Worm (Caenorhabditis elegans): Measurements from ENCODE around the gene Y32G9A.12.

Y32G9A.12 gene

ce11 chrV:1966962-1967361 lies 47.0 kb upstream of the Y32G9A.12 start:
- TF ChIP-seq pqm-1 (tag; optimal IDR thresholded peaks at IDR 0.05) (no peak), elt-2 (tag; optimal IDR thresholded peaks at IDR 0.05) (peak; percentile 9)

- no peak for TF ChIP-seq ceh-6 (GFP tag; optimal IDR thresholded peaks at IDR 0.05)
- no peak for TF ChIP-seq fkh-10 (GFP tag; optimal IDR thresholded peaks at IDR 0.05)
Measured at ce11 chrV:1964806-1965205, 44.8 kb upstream of the Y32G9A.12 start, which contains the start of gene srj-15. TSS of gene srj-15 (minus strand) at chrV:1964906.

ce11 chrV:1961453-1961852 lies 41.4 kb upstream of the Y32G9A.12 start, which contains the start of gene Y40B10B.1:
TSS of gene Y40B10B.1 (minus strand) at chrV:1961553.
- no peak for TF ChIP-seq pqm-1 (tag; optimal IDR thresholded peaks at IDR 0.05)
- TF ChIP-seq hlh-13 (GFP tag; optimal IDR thresholded peaks at IDR 0.05) = no peak
- no peak for TF ChIP-seq ttx-3 (tag; optimal IDR thresholded peaks at IDR 0.05)
- no peak for TF ChIP-seq hlh-6 (tag; optimal IDR thresholded peaks at IDR 0.05)
- TF ChIP-seq pha-2 (tag; optimal IDR thresholded peaks at IDR 0.05) = no peak
- no peak for TF ChIP-seq sox-2 (GFP tag; IDR thresholded peaks at IDR 0.05)

DNA sequence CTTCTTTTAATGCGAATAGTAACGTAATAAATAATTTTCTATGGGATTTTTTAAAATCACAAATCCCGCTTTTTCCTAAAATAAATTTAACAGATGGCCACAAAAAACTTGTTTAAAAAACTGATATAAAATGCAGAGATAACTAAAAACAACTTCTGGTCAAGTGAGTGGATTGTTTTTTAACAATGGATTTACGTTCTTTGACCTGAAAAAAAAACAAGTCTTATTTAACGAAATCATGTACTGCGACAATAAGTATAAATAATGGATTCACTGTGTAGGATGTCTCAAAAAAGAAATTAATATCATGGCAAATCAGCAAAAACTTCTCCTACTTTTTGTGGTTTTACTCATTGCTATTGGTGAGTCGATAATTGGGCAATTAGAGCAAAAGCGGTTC lies 37.1 kb upstream of the Y32G9A.12 start, which contains the start of gene fipr-25:
Gene fipr-25, plus strand, starts transcription at position 301 of the 400 bp plus-strand sequence.
- TF ChIP-seq pqm-1 (tag; optimal IDR thresholded peaks at IDR 0.05) (no peak), nfya-1 (tag; optimal IDR thresholded peaks at IDR 0.05) (no peak), ztf-16 (tag; optimal IDR thresholded peaks at IDR 0.05) (no peak), che-1 (tag; optimal IDR thresholded peaks at IDR 0.05) (no peak), ceh-2 (tag; optimal IDR thresholded peaks at IDR 0.05) (no peak), pag-3 (tag; optimal IDR thresholded peaks at IDR 0.05; ENCODE audit: borderline replicate concordance) (no peak), K02D7.2 (tag; optimal IDR thresholded peaks at IDR 0.05) (no peak), madf-2 (tag; optimal IDR thresholded peaks at IDR 0.05) (no peak), unc-3 (GFP tag; conservative IDR thresholded peaks at IDR 0.05) (no peak), unc-3 (tag; optimal IDR thresholded peaks at IDR 0.05) (no peak), sox-2 (GFP tag; IDR thresholded peaks at IDR 0.05) (no peak), lim-6 (tag; optimal IDR thresholded peaks at IDR 0.05) (no peak), hlh-8 (tag; optimal IDR thresholded peaks at IDR 0.05) (no peak), lin-11 (tag; optimal IDR thresholded peaks at IDR 0.05) (no peak), unc-86 (tag; optimal IDR thresholded peaks at IDR 0.05) (no peak)

ce11 chrV:1955246-1955645 lies 35.2 kb upstream of the Y32G9A.12 start:
- TF ChIP-seq lin-11 (tag; optimal IDR thresholded peaks at IDR 0.05) (no peak), pha-4 (tag; optimal IDR thresholded peaks at IDR 0.05) (no peak), nfya-1 (tag; optimal IDR thresholded peaks at IDR 0.05) (peak; percentile 80)

DNA sequence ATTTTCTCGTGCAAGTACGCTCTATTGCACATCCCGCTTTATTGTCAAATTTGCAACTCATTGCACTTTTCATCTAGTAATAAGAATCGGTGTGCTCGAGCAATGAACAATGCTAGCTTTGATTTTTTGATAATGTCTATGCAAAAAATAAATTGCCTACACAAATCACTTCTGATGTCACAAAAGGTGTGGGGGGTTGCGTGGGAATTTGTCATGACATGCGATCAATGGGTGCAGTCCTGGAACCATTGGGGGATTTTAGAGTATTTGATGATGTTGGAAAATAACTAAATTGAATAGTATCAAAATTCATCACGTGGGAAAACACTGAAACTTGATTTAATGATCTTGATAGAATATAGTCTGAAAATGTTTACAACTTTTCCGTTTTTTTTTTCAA lies 25.9 kb upstream of the Y32G9A.12 start:
- no peak for TF ChIP-seq ahr-1 (tag; optimal IDR thresholded peaks at IDR 0.05)
- TF ChIP-seq tbx-2 (tag; optimal IDR thresholded peaks at IDR 0.05) = no peak
- TF ChIP-seq mec-3 (tag; optimal IDR thresholded peaks at IDR 0.05; ENCODE audit: borderline replicate concordance) = no peak
- TF ChIP-seq nhr-232 (tag; optimal IDR thresholded peaks at IDR 0.05) = no peak
- no peak for TF ChIP-seq F13H6.1 (tag; optimal IDR thresholded peaks at IDR 0.05)
- TF ChIP-seq ref-2 (tag; optimal IDR thresholded peaks at IDR 0.05) = no peak
- no peak for TF ChIP-seq fkh-6 (tag; optimal IDR thresholded peaks at IDR 0.05)
- TF ChIP-seq pat-9 (tag; optimal IDR thresholded peaks at IDR 0.05) = no peak
- no peak for TF ChIP-seq fkh-10 (GFP tag; optimal IDR thresholded peaks at IDR 0.05)
- no peak for TF ChIP-seq hlh-13 (GFP tag; optimal IDR thresholded peaks at IDR 0.05)
- no peak for TF ChIP-seq lim-6 (tag; optimal IDR thresholded peaks at IDR 0.05)
- no peak for TF ChIP-seq tbx-7 (tag; optimal IDR thresholded peaks at IDR 0.05)
- no peak for TF ChIP-seq ceh-24 (tag; optimal IDR thresholded peaks at IDR 0.05)
- TF ChIP-seq syd-9 (tag; optimal IDR thresholded peaks at IDR 0.05) = no peak
- no peak for TF ChIP-seq zip-5 (tag; optimal IDR thresholded peaks at IDR 0.05)
- no peak for TF ChIP-seq unc-55 (GFP tag; optimal IDR thresholded peaks at IDR 0.05)
- no peak for TF ChIP-seq madf-2 (tag; optimal IDR thresholded peaks at IDR 0.05)
- TF ChIP-seq elt-4 (tag; optimal IDR thresholded peaks at IDR 0.05) = no peak
- no peak for TF ChIP-seq che-1 (tag; optimal IDR thresholded peaks at IDR 0.05)
- no peak for TF ChIP-seq nfya-1 (tag; optimal IDR thresholded peaks at IDR 0.05)
